Worm (Caenorhabditis elegans) whole organism, late embryonic: ENCODE measurements around the gene C12D8.13.

ENCODE experiments used
- C08G9.2 ChIP-seq: sonication (generic microtip); optimal IDR thresholded peaks from 2 replicates; lab custom pipeline; 2016; ENCODE audit warnings: mild to moderate bottlenecking, missing genetic modification characterization, moderate library complexity, missing compliant biosample characterization
- C38D4.7 ChIP-seq: fragments of 200-800 bp; sonication (Bioruptor generic); optimal IDR thresholded peaks from 2 replicates; lab custom pipeline; 2018; ENCODE audit warnings: mild to moderate bottlenecking, missing genetic modification characterization, moderate library complexity, missing compliant biosample characterization
- K02D7.2 ChIP-seq: sonication (generic microtip); optimal IDR thresholded peaks from 2 replicates; lab custom pipeline; 2017; ENCODE audit warnings: mild to moderate bottlenecking, missing genetic modification characterization, missing compliant biosample characterization
- T23F11.4 ChIP-seq: fragments of 200-800 bp; sonication (Bioruptor generic); optimal IDR thresholded peaks from 2 replicates; lab custom pipeline; 2018; ENCODE audit warnings: mild to moderate bottlenecking, missing genetic modification characterization, missing compliant biosample characterization
- ahr-1 ChIP-seq: sonication (generic microtip); optimal IDR thresholded peaks from 2 replicates; lab custom pipeline; 2016; ENCODE audit warnings: missing genetic modification characterization, missing compliant biosample characterization
- ama-1 ChIP-seq: fragments of 150-350 bp; optimal IDR thresholded peaks from 2 replicates; lab custom pipeline; 2014
- ceh-14 ChIP-seq: sonication (generic microtip); optimal IDR thresholded peaks from 2 replicates; lab custom pipeline; 2016; ENCODE audit warnings: missing genotype, missing genetic modification characterization, missing compliant biosample characterization
- ceh-18 ChIP-seq: sonication (generic microtip); optimal IDR thresholded peaks from 2 replicates; lab custom pipeline; 2016; ENCODE audit warnings: missing genetic modification characterization, missing compliant biosample characterization
- ceh-19 ChIP-seq: fragments of 200-800 bp; sonication (Bioruptor generic); optimal IDR thresholded peaks from 2 replicates; lab custom pipeline; 2018; ENCODE audit warnings: mild to moderate bottlenecking, missing genetic modification characterization, missing compliant biosample characterization
- ceh-31 ChIP-seq: sonication (generic microtip); optimal IDR thresholded peaks from 2 replicates; lab custom pipeline; 2016; ENCODE audit warnings: missing genetic modification characterization, missing compliant biosample characterization
- ceh-34 ChIP-seq: sonication (generic microtip); optimal IDR thresholded peaks from 2 replicates; lab custom pipeline; 2016; ENCODE audit warnings: mild to moderate bottlenecking, missing genetic modification characterization, missing compliant biosample characterization
- ceh-45 ChIP-seq: fragments of 200-800 bp; sonication (Bioruptor generic); IDR thresholded peaks from 2 replicates; pipeline ENCODE4 v1.3.6; 2022; ENCODE audit warnings: missing genetic modification reagents, missing genetic modification characterization, missing compliant biosample characterization
- ceh-48 ChIP-seq: sonication (generic microtip); optimal IDR thresholded peaks from 2 replicates; lab custom pipeline; 2016; ENCODE audit warnings: missing genetic modification characterization, inconsistent platforms, missing compliant biosample characterization
- ceh-6 ChIP-seq: fragments of 200-800 bp; sonication (Bioruptor generic); optimal IDR thresholded peaks from 2 replicates; lab custom pipeline; 2018; ENCODE audit warnings: mild to moderate bottlenecking, missing genetic modification characterization, missing compliant biosample characterization
- ets-4 ChIP-seq: sonication (generic microtip); optimal IDR thresholded peaks from 2 replicates; lab custom pipeline; 2016; ENCODE audit warnings: missing genetic modification characterization, missing compliant biosample characterization
- eyg-1 ChIP-seq: sonication (generic microtip); optimal IDR thresholded peaks from 2 replicates; lab custom pipeline; 2016; ENCODE audit warnings: missing genotype, missing genetic modification characterization, missing compliant biosample characterization
- gmeb-2 ChIP-seq: sonication (generic microtip); optimal IDR thresholded peaks from 2 replicates; lab custom pipeline; 2016; ENCODE audit warnings: missing genetic modification characterization, inconsistent platforms, missing compliant biosample characterization
- hlh-15 ChIP-seq: sonication (generic microtip); optimal IDR thresholded peaks from 2 replicates; lab custom pipeline; 2016; ENCODE audit warnings: missing genetic modification characterization, missing compliant biosample characterization
- hlh-30 ChIP-seq: sonication (generic microtip); optimal IDR thresholded peaks from 2 replicates; lab custom pipeline; 2017; ENCODE audit warnings: antibody characterized with exemption, missing genetic modification characterization, missing compliant biosample characterization; ENCODE audit not compliant: insufficient read depth
- hlh-6 ChIP-seq: sonication (generic microtip); optimal IDR thresholded peaks from 2 replicates; lab custom pipeline; 2016; ENCODE audit warnings: missing genotype, missing genetic modification characterization, missing compliant biosample characterization
- lin-11 ChIP-seq: fragments of 200-800 bp; sonication (Bioruptor generic); optimal IDR thresholded peaks from 2 replicates; lab custom pipeline; 2018; ENCODE audit warnings: mild to moderate bottlenecking, missing genetic modification characterization, missing compliant biosample characterization
- mec-3 ChIP-seq: sonication (generic microtip); optimal IDR thresholded peaks from 2 replicates; lab custom pipeline; 2016; ENCODE audit warnings: borderline replicate concordance, missing genetic modification characterization, missing compliant biosample characterization
- nfya-1 ChIP-seq: sonication (generic microtip); optimal IDR thresholded peaks from 2 replicates; lab custom pipeline; 2017; ENCODE audit warnings: missing genetic modification characterization, mild to moderate bottlenecking, missing compliant biosample characterization, antibody characterized with exemption, moderate library complexity
- nhr-11 ChIP-seq: fragments of 150-350 bp; optimal IDR thresholded peaks from 2 replicates; lab custom pipeline; 2014; ENCODE audit warnings: missing biosample characterization, missing genetic modification characterization
- odd-2 ChIP-seq: sonication (generic microtip); optimal IDR thresholded peaks from 2 replicates; lab custom pipeline; 2017; ENCODE audit warnings: antibody characterized with exemption, mild to moderate bottlenecking, missing genetic modification characterization, missing compliant biosample characterization
- pag-3 ChIP-seq: sonication (generic microtip); optimal IDR thresholded peaks from 2 replicates; lab custom pipeline; 2016; ENCODE audit warnings: missing compliant biosample characterization, missing genetic modification characterization, borderline replicate concordance
- pat-9 ChIP-seq: fragments of 200-800 bp; sonication (Bioruptor generic); optimal IDR thresholded peaks from 2 replicates; lab custom pipeline; 2018; ENCODE audit warnings: mild to moderate bottlenecking, missing genetic modification characterization, moderate library complexity, missing compliant biosample characterization
- pha-2 ChIP-seq: sonication (generic microtip); optimal IDR thresholded peaks from 2 replicates; lab custom pipeline; 2017; ENCODE audit warnings: mild to moderate bottlenecking, missing genetic modification characterization, missing compliant biosample characterization
- pha-4 ChIP-seq: fragments of 150-350 bp; optimal IDR thresholded peaks from 2 replicates; lab custom pipeline; 2018; ENCODE audit warnings: missing biosample characterization, missing genetic modification reagents, missing genetic modification characterization
- ref-2 ChIP-seq: sonication (generic microtip); optimal IDR thresholded peaks from 2 replicates; lab custom pipeline; 2016; ENCODE audit warnings: missing genetic modification characterization, missing compliant biosample characterization
- sdc-2 ChIP-seq: sonication (generic microtip); optimal IDR thresholded peaks from 2 replicates; lab custom pipeline; 2016; ENCODE audit warnings: missing genotype, missing genetic modification characterization, missing compliant biosample characterization
- sox-2 ChIP-seq: fragments of 200-800 bp; sonication (Bioruptor generic); IDR thresholded peaks from 2 replicates; pipeline ENCODE4 v1.3.6; 2022; ENCODE audit warnings: missing genetic modification reagents, missing genetic modification characterization, missing compliant biosample characterization
- tbx-2 ChIP-seq: sonication (generic microtip); optimal IDR thresholded peaks from 2 replicates; lab custom pipeline; 2016; ENCODE audit warnings: missing genetic modification characterization, missing compliant biosample characterization
- tbx-7 ChIP-seq: sonication (generic microtip); optimal IDR thresholded peaks from 2 replicates; lab custom pipeline; 2016; ENCODE audit warnings: missing genotype, missing genetic modification characterization, missing compliant biosample characterization
- ttx-3 ChIP-seq: sonication (generic microtip); optimal IDR thresholded peaks from 2 replicates; lab custom pipeline; 2016; ENCODE audit warnings: missing genetic modification reagents, missing genetic modification characterization, missing compliant biosample characterization
- unc-3 ChIP-seq, 2 experiments: fragments of 200-800 bp in 1 of 2; sonication (Bioruptor generic) in 1 of 2; sonication (generic microtip) in 1 of 2; conservative IDR thresholded peaks in 1 of 2; optimal IDR thresholded peaks in 1 of 2; 2 replicates each; pipeline versions ENCODE4 v1.3.6 to Lab custom; 2016 to 2022; ENCODE audit warnings: missing compliant biosample characterization in 2 of 2, missing genetic modification characterization in 2 of 2, missing genetic modification reagents in 1 of 2
- unc-42 ChIP-seq: sonication (generic microtip); optimal IDR thresholded peaks from 2 replicates; lab custom pipeline; 2016; ENCODE audit warnings: missing genotype, missing genetic modification characterization, missing compliant biosample characterization

Gene C12D8.13

DNA sequence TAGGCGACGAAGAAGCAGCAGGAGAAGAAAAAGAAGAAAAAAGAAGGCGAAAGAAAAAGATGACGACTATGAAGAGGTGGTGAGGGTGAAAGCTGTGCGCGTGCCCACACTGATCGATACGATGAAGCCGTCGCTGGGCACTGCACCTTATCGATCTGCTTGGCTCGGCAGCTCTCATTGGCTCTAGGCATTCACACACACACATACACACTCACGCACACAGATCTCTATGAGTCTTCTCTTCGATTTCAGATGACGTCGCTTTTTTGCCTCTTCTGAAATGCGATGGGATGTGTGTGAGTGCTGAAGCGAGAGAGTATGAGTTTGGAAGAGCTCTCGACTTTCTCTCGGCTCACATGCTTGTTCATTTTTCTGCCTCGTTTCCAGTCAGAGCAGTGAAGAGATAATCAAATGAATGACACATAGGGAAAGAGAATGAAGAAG lies 45.9 kb downstream of the C12D8.13 start:
- peak; percentile 31 for TF ChIP-seq ceh-19 (GFP tag; lab: Kevin White, UChicago)
- peak; percentile 82 for TF ChIP-seq ceh-31 (tag; lab: Kevin White, UChicago)
- peak; percentile 96 for TF ChIP-seq unc-42 (tag; lab: Kevin White, UChicago)
- TF ChIP-seq C38D4.7: no peak
- peak; percentile 83 for TF ChIP-seq ceh-14 (tag; lab: Kevin White, UChicago)
- no peak for TF ChIP-seq T23F11.4 (GFP tag; lab: Kevin White, UChicago)
- TF ChIP-seq pat-9 (tag; lab: Kevin White, UChicago): no peak
- TF ChIP-seq tbx-2: peak; percentile 37
- peak; percentile 96 for TF ChIP-seq nfya-1
- TF ChIP-seq ceh-34 (tag; lab: Kevin White, UChicago): peak; percentile 24
- no peak for TF ChIP-seq nhr-11 (tag; lab: Kevin White, UChicago)
- TF ChIP-seq unc-3 (GFP tag; conservative IDR thresholded peaks at IDR 0.05; lab: Robert Waterston, UW): no peak
- peak; percentile 32 for TF ChIP-seq unc-3 (tag; optimal IDR thresholded peaks at IDR 0.05; lab: Kevin White, UChicago)
- TF ChIP-seq sox-2: no peak
- peak; percentile 41 for TF ChIP-seq ceh-18 (tag; lab: Kevin White, UChicago)
- no peak for TF ChIP-seq ahr-1 (tag; lab: Kevin White, UChicago)
- no peak for TF ChIP-seq eyg-1 (tag; lab: Kevin White, UChicago)
- no peak for TF ChIP-seq ets-4 (tag; lab: Kevin White, UChicago)
- no peak for TF ChIP-seq K02D7.2 (tag; lab: Kevin White, UChicago)
- no peak for TF ChIP-seq pag-3 (tag; lab: Kevin White, UChicago)
- TF ChIP-seq ama-1: no peak
- TF ChIP-seq mec-3 (tag; lab: Kevin White, UChicago): no peak
- TF ChIP-seq ceh-45 (GFP tag; lab: Robert Waterston, UW): no peak
- TF ChIP-seq lin-11 (tag; lab: Kevin White, UChicago): no peak
- no peak for TF ChIP-seq C08G9.2 (tag; lab: Kevin White, UChicago)
- no peak for TF ChIP-seq ref-2 (tag; lab: Kevin White, UChicago)
- no peak for TF ChIP-seq ceh-6 (GFP tag; lab: Kevin White, UChicago)
- peak; percentile 66 for TF ChIP-seq hlh-30 (tag; lab: Kevin White, UChicago)
- TF ChIP-seq hlh-15 (tag; lab: Kevin White, UChicago): no peak
- TF ChIP-seq ceh-48 (tag; lab: Kevin White, UChicago): peak; percentile 99

DNA sequence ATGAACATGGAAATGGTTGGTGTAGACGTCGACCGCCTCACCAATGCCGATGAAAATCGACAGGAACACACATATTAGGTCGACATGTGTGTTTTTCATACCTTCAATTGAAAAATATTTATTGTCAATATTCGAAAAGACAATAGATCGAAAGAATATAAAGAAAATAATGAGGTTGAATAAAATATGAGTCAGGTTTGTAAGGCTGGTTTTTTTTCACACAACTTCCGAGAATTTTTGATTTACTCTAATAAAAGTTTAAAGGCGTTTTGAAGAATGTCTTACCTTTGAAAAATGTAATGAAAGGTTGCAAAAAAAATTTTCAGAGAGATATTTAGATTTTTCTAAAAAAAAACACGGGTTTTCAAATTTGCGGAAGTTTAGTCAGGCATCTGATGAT lies 46.9 kb downstream of the C12D8.13 start, which contains the start of gene egl-3:
egl-3 (minus strand) TSS at position 101 of the 400 bp plus-strand sequence.
- TF ChIP-seq mec-3 (tag; lab: Kevin White, UChicago) (no peak), K02D7.2 (tag; lab: Kevin White, UChicago) (no peak), pha-2 (no peak), odd-2 (tag; lab: Kevin White, UChicago) (no peak), pha-4 (no peak), sdc-2 (tag; lab: Kevin White, UChicago) (no peak), ttx-3 (tag; lab: Kevin White, UChicago) (no peak), unc-3 (GFP tag; conservative IDR thresholded peaks at IDR 0.05; lab: Robert Waterston, UW) (no peak), unc-3 (tag; optimal IDR thresholded peaks at IDR 0.05; lab: Kevin White, UChicago) (no peak), pag-3 (tag; lab: Kevin White, UChicago) (no peak), gmeb-2 (tag; lab: Kevin White, UChicago) (no peak), unc-42 (tag; lab: Kevin White, UChicago) (no peak), hlh-6 (tag; lab: Kevin White, UChicago) (no peak), C38D4.7 (no peak), tbx-7 (tag; lab: Kevin White, UChicago) (no peak)
- TF ChIP-seq, all 69 proteins: peak for 0
